Fruit fly (Drosophila melanogaster): ENCODE measurements around the gene Spase22-23.

The Spase22-23 gene

DNA sequence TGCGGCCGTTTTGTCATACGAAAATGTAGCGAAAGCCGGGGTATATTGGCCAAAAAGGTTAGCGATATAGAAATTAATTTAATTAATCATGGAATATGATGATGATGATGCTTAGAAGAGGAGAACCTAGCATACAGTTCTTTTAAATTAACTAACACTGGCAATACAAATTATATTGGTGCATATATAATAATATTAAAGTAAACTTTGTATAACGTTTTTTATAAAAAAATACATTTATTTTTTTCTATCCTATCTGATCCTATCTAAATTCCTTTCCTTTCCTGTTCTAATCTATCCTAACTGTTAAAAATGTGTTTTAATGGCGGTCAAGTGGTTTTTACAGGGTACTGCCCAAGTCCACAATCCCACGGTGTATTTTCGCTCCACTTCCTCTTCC, 23.9 kb downstream of the Spase22-23 start (continued):
- TF ChIP-seq phol (tag; optimal IDR thresholded peaks at IDR 0.05) (peak; percentile 66), CG10209 (GFP tag; optimal IDR thresholded peaks at IDR 0.05) (peak; percentile 17), Pdp1 (GFP tag; optimal IDR thresholded peaks at IDR 0.05) (no peak), sr (GFP tag; IDR thresholded peaks at IDR 0.05) (no peak), CG3407 (GFP tag; optimal IDR thresholded peaks at IDR 0.05) (no peak), Ptx1 (GFP tag; IDR thresholded peaks at IDR 0.05) (peak; percentile 52; the same call in 1 of the 2 replicates), sisA (GFP tag; IDR thresholded peaks at IDR 0.05) (0 out of 2 replicates have a peak, but pooled peaks have one; percentile 24), lilli (GFP tag; optimal IDR thresholded peaks at IDR 0.05) (no peak), sd (tag; optimal IDR thresholded peaks at IDR 0.05) (no peak), Dref (GFP tag; IDR thresholded peaks at IDR 0.05) (no peak), CG31441 (GFP tag; IDR thresholded peaks at IDR 0.05) (peak; percentile 63; the same call in 1 of the 2 replicates), CoRest (tag; optimal IDR thresholded peaks at IDR 0.05) (peak; percentile 58), CG18262 (tag; optimal IDR thresholded peaks at IDR 0.05) (peak; percentile 57), Ravus (GFP tag; IDR thresholded peaks at IDR 0.05) (no peak), CrebB (tag; optimal IDR thresholded peaks at IDR 0.05) (no peak), CG31224 (GFP tag; IDR thresholded peaks at IDR 0.05) (0 out of 2 replicates have a peak, but pooled peaks have one; percentile 14), jigr1 (GFP tag; IDR thresholded peaks at IDR 0.05) (0 out of 3 replicates have a peak, but pooled peaks have one; percentile 23), ase (GFP tag; IDR thresholded peaks at IDR 0.05) (no peak), Sox102F (GFP tag; optimal IDR thresholded peaks at IDR 0.05) (peak; percentile 65), CG7839 (tag; optimal IDR thresholded peaks at IDR 0.05) (peak; percentile 50), HHEX (GFP tag; optimal IDR thresholded peaks at IDR 0.05) (peak; percentile 15), nmo (GFP tag; optimal IDR thresholded peaks at IDR 0.05) (peak; percentile 54), Hmr (GFP tag; optimal IDR thresholded peaks at IDR 0.05) (peak; percentile 2), CG11504 (tag; optimal IDR thresholded peaks at IDR 0.05) (peak; percentile 78), Med (GFP tag) (peak; percentile 63), CG7556 (GFP tag; optimal IDR thresholded peaks at IDR 0.05) (peak; percentile 34), wor (GFP tag; IDR thresholded peaks at IDR 0.05) (peak; percentile 26; the same call in 1 of the 2 replicates), CG3281 (GFP tag; optimal IDR thresholded peaks at IDR 0.05) (peak; percentile 10), sc (optimal IDR thresholded peaks at IDR 0.05) (no peak), sc (GFP tag; optimal IDR thresholded peaks at IDR 0.05) (peak; percentile 12), dysf (GFP tag; IDR thresholded peaks at IDR 0.05) (0 out of 3 replicates have a peak, but pooled peaks have one; percentile 23), Ssrp (tag; optimal IDR thresholded peaks at IDR 0.05) (peak; percentile 38), CG5180 (GFP tag; optimal IDR thresholded peaks at IDR 0.05) (peak; percentile 14), Hr51 (GFP tag; optimal IDR thresholded peaks at IDR 0.05) (peak in 1 of 2 experiments; percentile 74), Hr3 (GFP tag; optimal IDR thresholded peaks at IDR 0.05) (peak; percentile 23), CG7786 (GFP tag; optimal IDR thresholded peaks at IDR 0.05) (no peak), cg (GFP tag; optimal IDR thresholded peaks at IDR 0.05) (no peak), fd96Cb (tag; optimal IDR thresholded peaks at IDR 0.05) (peak; percentile 24), Abd-B (GFP tag; optimal IDR thresholded peaks at IDR 0.05) (peak; percentile 1), CG13624 (GFP tag; optimal IDR thresholded peaks at IDR 0.05) (no peak), ci (GFP tag; IDR thresholded peaks at IDR 0.05) (0 out of 3 replicates have a peak, but pooled peaks have one; percentile 13), pnt (GFP tag; optimal IDR thresholded peaks at IDR 0.05) (no peak), CG12391 (tag; optimal IDR thresholded peaks at IDR 0.05) (peak; percentile 38), prd (optimal IDR thresholded peaks at IDR 0.05) (no peak), prd (GFP tag; IDR thresholded peaks at IDR 0.05) (0 out of 3 replicates have a peak, but pooled peaks have one; percentile 20), slbo (GFP tag; IDR thresholded peaks at IDR 0.05) (0 out of 2 replicates have a peak, but pooled peaks have one; percentile 16), Blimp-1 (GFP tag; optimal IDR thresholded peaks at IDR 0.05) (no peak)
